Worm (Caenorhabditis elegans) whole organism, young adult: ENCODE data around the gene asah-2.

ENCODE experiments used
- B0019.2 ChIP-seq: fragments of 200-800 bp; sonication (Bioruptor generic); conservative IDR thresholded peaks from 2 replicates; pipeline ENCODE4 v1.3.6; 2022; ENCODE audit warnings: missing genetic modification reagents, missing genetic modification characterization, missing compliant biosample characterization
- F57C9.4 ChIP-seq: sonication (generic microtip); optimal IDR thresholded peaks from 2 replicates; lab custom pipeline; 2017; ENCODE audit warnings: mild to moderate bottlenecking, missing genetic modification characterization, missing compliant biosample characterization
- T26A5.8 ChIP-seq: sonication (generic microtip); optimal IDR thresholded peaks from 2 replicates; lab custom pipeline; 2016; ENCODE audit warnings: missing genetic modification characterization, missing compliant biosample characterization
- Y53G8AR.9 ChIP-seq: fragments of 200-800 bp; sonication (Bioruptor generic); conservative IDR thresholded peaks from 2 replicates; pipeline ENCODE4 v1.3.6; 2022; ENCODE audit warnings: missing genetic modification reagents, missing genetic modification characterization, missing compliant biosample characterization
- attf-5 ChIP-seq: fragments of 200-800 bp; sonication (Bioruptor generic); optimal IDR thresholded peaks from 2 replicates; lab custom pipeline; 2018; ENCODE audit warnings: mild to moderate bottlenecking, missing genetic modification characterization, missing compliant biosample characterization
- attf-6 ChIP-seq: fragments of 200-800 bp; sonication (Bioruptor generic); IDR thresholded peaks from 2 replicates; pipeline ENCODE4 v1.3.6; 2022; ENCODE audit warnings: missing genetic modification reagents, missing genetic modification characterization, missing compliant biosample characterization
- ccch-3 ChIP-seq: fragments of 200-800 bp; sonication (Bioruptor generic); optimal IDR thresholded peaks from 2 replicates; lab custom pipeline; 2018; ENCODE audit warnings: mild to moderate bottlenecking, missing genetic modification characterization, missing compliant biosample characterization
- ceh-79 ChIP-seq: sonication (generic microtip); optimal IDR thresholded peaks from 2 replicates; lab custom pipeline; 2017; ENCODE audit warnings: mild to moderate bottlenecking, missing genetic modification characterization, missing compliant biosample characterization
- ceh-91 ChIP-seq: fragments of 200-800 bp; sonication (Bioruptor generic); IDR thresholded peaks from 2 replicates; pipeline ENCODE4 v1.3.6; 2022; ENCODE audit warnings: missing genetic modification reagents, missing genetic modification characterization, missing compliant biosample characterization
- egl-18 ChIP-seq: fragments of 200-800 bp; sonication (Bioruptor generic); IDR thresholded peaks from 2 replicates; pipeline ENCODE4 v1.3.6; 2022; ENCODE audit warnings: missing genetic modification reagents, missing genetic modification characterization, missing compliant biosample characterization
- ets-4 ChIP-seq: fragments of 200-800 bp; sonication (Bioruptor generic); optimal IDR thresholded peaks from 2 replicates; lab custom pipeline; 2018; ENCODE audit warnings: mild to moderate bottlenecking, missing genetic modification characterization, missing compliant biosample characterization
- lsl-1 ChIP-seq: fragments of 200-800 bp; sonication (Bioruptor generic); optimal IDR thresholded peaks from 2 replicates; lab custom pipeline; 2018; ENCODE audit warnings: mild to moderate bottlenecking, missing genetic modification characterization, moderate library complexity, missing compliant biosample characterization
- madf-3 ChIP-seq: fragments of 200-800 bp; sonication (Bioruptor generic); IDR thresholded peaks from 2 replicates; pipeline ENCODE4 v1.3.6; 2022; ENCODE audit warnings: missing genetic modification reagents, missing genetic modification characterization, missing compliant biosample characterization
- mcd-1 ChIP-seq: fragments of 200-800 bp; sonication (Bioruptor generic); IDR thresholded peaks from 2 replicates; pipeline ENCODE4 v1.3.6; 2022; ENCODE audit warnings: missing genetic modification reagents, missing genetic modification characterization, missing compliant biosample characterization
- mes-4 ChIP-seq: sonication (generic microtip); optimal IDR thresholded peaks from 2 replicates; lab custom pipeline; 2016; ENCODE audit warnings: missing genotype, missing genetic modification characterization, missing compliant biosample characterization
- pbrm-1 ChIP-seq: fragments of 200-800 bp; sonication (Bioruptor generic); IDR thresholded peaks from 2 replicates; pipeline ENCODE4 v1.3.6; 2022; ENCODE audit warnings: missing genetic modification reagents, missing genetic modification characterization, missing compliant biosample characterization
- snpc-3.4 ChIP-seq: sonication (generic microtip); optimal IDR thresholded peaks from 2 replicates; lab custom pipeline; 2017; ENCODE audit warnings: missing genetic modification characterization, mild to moderate bottlenecking, missing compliant biosample characterization, antibody characterized with exemption, moderate library complexity, missing genotype, missing genetic modification reagents

asah-2 gene

ce11 chrII:10189369-10189768 is 50.0 kb downstream of the asah-2 start, which contains the start of gene cdc-25.4:
Gene cdc-25.4 (minus strand): TSS chrII:10189469.
- TF ChIP-seq ceh-91 (GFP tag; lab: Robert Waterston, UW) (no peak), T26A5.8 (no peak), pbrm-1 (GFP tag; lab: Robert Waterston, UW) (no peak), ccch-3 (GFP tag; lab: Kevin White, UChicago) (no peak), mes-4 (tag; lab: Kevin White, UChicago) (no peak), madf-3 (GFP tag; lab: Robert Waterston, UW) (no peak), mcd-1 (GFP tag; lab: Robert Waterston, UW) (no peak), Y53G8AR.9 (no peak), F57C9.4 (tag; lab: Kevin White, UChicago) (no peak), attf-6 (GFP tag; lab: Robert Waterston, UW) (no peak), lsl-1 (GFP tag; lab: Kevin White, UChicago) (no peak), B0019.2 (GFP tag; lab: Robert Waterston, UW) (no peak), egl-18 (GFP tag; lab: Robert Waterston, UW) (no peak), attf-5 (GFP tag; lab: Kevin White, UChicago) (no peak), ceh-79 (tag; lab: Kevin White, UChicago) (no peak), ets-4 (no peak), snpc-3.4 (no peak)
